Worm (Caenorhabditis elegans): Measurements from ENCODE around the gene srt-7.

srt-7 gene

ce11 chrV:3081471-3081870 is at the start of gene srt-7:
Gene srt-7 (plus strand): TSS chrV:3081771.
- no peak for TF ChIP-seq tab-1 (GFP tag; IDR thresholded peaks at IDR 0.05)
- no peak for TF ChIP-seq ztf-29 (GFP tag; IDR thresholded peaks at IDR 0.05)
- TF ChIP-seq ref-1 (GFP tag; conservative IDR thresholded peaks at IDR 0.05): no peak

ce11 chrV:3032343-3032742 is 49.2 kb upstream of the srt-7 start, which contains the start of gene irld-38:
Gene irld-38 (minus strand): TSS chrV:3032443.
- TF ChIP-seq ztf-23 (GFP tag; IDR thresholded peaks at IDR 0.05) (no peak), cog-1 (tag; optimal IDR thresholded peaks at IDR 0.05) (no peak), ztf-29 (GFP tag; IDR thresholded peaks at IDR 0.05) (no peak), med-1 (GFP tag; optimal IDR thresholded peaks at IDR 0.05; ENCODE audit: insufficient read depth) (no peak), tab-1 (GFP tag; IDR thresholded peaks at IDR 0.05) (no peak), flt-1 (GFP tag; IDR thresholded peaks at IDR 0.05) (no peak), klf-2 (GFP tag; conservative IDR thresholded peaks at IDR 0.05) (no peak), T22C8.4 (GFP tag; IDR thresholded peaks at IDR 0.05) (no peak), ref-1 (GFP tag; conservative IDR thresholded peaks at IDR 0.05) (no peak)

ce11 chrV:3034236-3034635 is 47.3 kb upstream of the srt-7 start, which contains the start of gene srw-8:
Gene srw-8 (minus strand): TSS chrV:3034336.
- TF ChIP-seq ref-1 (GFP tag; conservative IDR thresholded peaks at IDR 0.05) (no peak), med-1 (GFP tag; optimal IDR thresholded peaks at IDR 0.05; ENCODE audit: insufficient read depth) (no peak), tab-1 (GFP tag; IDR thresholded peaks at IDR 0.05) (no peak), ztf-29 (GFP tag; IDR thresholded peaks at IDR 0.05) (no peak), T22C8.4 (GFP tag; IDR thresholded peaks at IDR 0.05) (no peak), cog-1 (tag; optimal IDR thresholded peaks at IDR 0.05) (no peak), flt-1 (GFP tag; IDR thresholded peaks at IDR 0.05) (no peak), ztf-23 (GFP tag; IDR thresholded peaks at IDR 0.05) (no peak), klf-2 (GFP tag; conservative IDR thresholded peaks at IDR 0.05) (no peak)

ce11 chrV:3038058-3038457 is 43.5 kb upstream of the srt-7 start:
- TF ChIP-seq ztf-23 (GFP tag; IDR thresholded peaks at IDR 0.05): no peak
- no peak for TF ChIP-seq cog-1 (tag; optimal IDR thresholded peaks at IDR 0.05)
- TF ChIP-seq klf-2 (GFP tag; conservative IDR thresholded peaks at IDR 0.05): no peak
- TF ChIP-seq ztf-29 (GFP tag; IDR thresholded peaks at IDR 0.05): no peak
- no peak for TF ChIP-seq med-1 (GFP tag; optimal IDR thresholded peaks at IDR 0.05; ENCODE audit: insufficient read depth)
- no peak for TF ChIP-seq T22C8.4 (GFP tag; IDR thresholded peaks at IDR 0.05)
- no peak for TF ChIP-seq flt-1 (GFP tag; IDR thresholded peaks at IDR 0.05)
- no peak for TF ChIP-seq ref-1 (GFP tag; conservative IDR thresholded peaks at IDR 0.05)
- TF ChIP-seq tab-1 (GFP tag; IDR thresholded peaks at IDR 0.05): no peak

DNA sequence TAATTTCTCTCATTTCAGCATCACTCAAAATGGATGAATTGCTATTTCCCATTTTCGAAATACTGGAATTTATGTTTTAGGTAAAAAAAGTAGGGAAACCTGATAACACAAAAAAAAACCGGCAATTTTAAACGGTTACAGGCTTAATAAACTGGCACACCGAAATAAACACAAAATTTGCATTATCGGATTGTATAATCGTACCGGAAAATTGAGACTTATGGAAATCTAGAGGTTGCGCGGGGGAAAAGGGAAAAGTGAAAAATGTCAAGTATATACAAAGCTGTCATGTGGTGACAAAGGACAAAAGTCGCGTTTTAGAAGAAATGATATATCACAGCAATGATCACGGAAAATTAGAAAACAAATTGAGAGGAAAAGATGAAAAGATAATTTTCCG is 42.3 kb upstream of the srt-7 start, which contains the start of gene chpf-2:
chpf-2 (minus strand) TSS at position 101 of the 400 bp plus-strand sequence.
- TF ChIP-seq flt-1 (GFP tag; IDR thresholded peaks at IDR 0.05): no peak
- TF ChIP-seq ref-1 (GFP tag; conservative IDR thresholded peaks at IDR 0.05): no peak
- no peak for TF ChIP-seq tab-1 (GFP tag; IDR thresholded peaks at IDR 0.05)
- TF ChIP-seq T22C8.4 (GFP tag; IDR thresholded peaks at IDR 0.05): no peak
- no peak for TF ChIP-seq ztf-23 (GFP tag; IDR thresholded peaks at IDR 0.05)
- no peak for TF ChIP-seq med-1 (GFP tag; optimal IDR thresholded peaks at IDR 0.05; ENCODE audit: insufficient read depth)
- TF ChIP-seq cog-1 (tag; optimal IDR thresholded peaks at IDR 0.05): no peak
- no peak for TF ChIP-seq ztf-29 (GFP tag; IDR thresholded peaks at IDR 0.05)
- TF ChIP-seq klf-2 (GFP tag; conservative IDR thresholded peaks at IDR 0.05): no peak

DNA sequence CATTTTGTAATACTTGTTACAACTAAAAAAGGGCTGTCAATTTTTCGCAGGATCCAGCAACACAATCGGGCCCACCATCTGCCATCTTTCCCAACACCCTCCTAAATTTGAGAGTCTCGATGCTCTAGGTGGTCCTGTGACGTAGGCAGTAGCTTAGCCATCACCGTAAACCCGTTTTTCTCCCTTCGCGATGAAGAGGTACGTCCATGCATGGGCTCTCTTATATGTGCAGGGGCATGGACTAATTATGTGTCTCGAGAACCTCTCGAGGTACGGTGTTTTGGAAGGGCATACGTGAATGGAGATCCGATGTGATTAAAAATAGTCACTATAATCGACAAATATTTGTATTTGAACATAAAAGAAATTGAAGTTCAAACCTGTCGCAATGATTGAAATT is 40.6 kb upstream of the srt-7 start:
- TF ChIP-seq med-1 (GFP tag; optimal IDR thresholded peaks at IDR 0.05; ENCODE audit: insufficient read depth) (no peak), klf-2 (GFP tag; conservative IDR thresholded peaks at IDR 0.05) (no peak), ztf-23 (GFP tag; IDR thresholded peaks at IDR 0.05) (no peak), cog-1 (tag; optimal IDR thresholded peaks at IDR 0.05) (no peak), T22C8.4 (GFP tag; IDR thresholded peaks at IDR 0.05) (no peak), tab-1 (GFP tag; IDR thresholded peaks at IDR 0.05) (no peak), flt-1 (GFP tag; IDR thresholded peaks at IDR 0.05) (no peak), ztf-29 (GFP tag; IDR thresholded peaks at IDR 0.05) (no peak), ref-1 (GFP tag; conservative IDR thresholded peaks at IDR 0.05) (no peak)

DNA sequence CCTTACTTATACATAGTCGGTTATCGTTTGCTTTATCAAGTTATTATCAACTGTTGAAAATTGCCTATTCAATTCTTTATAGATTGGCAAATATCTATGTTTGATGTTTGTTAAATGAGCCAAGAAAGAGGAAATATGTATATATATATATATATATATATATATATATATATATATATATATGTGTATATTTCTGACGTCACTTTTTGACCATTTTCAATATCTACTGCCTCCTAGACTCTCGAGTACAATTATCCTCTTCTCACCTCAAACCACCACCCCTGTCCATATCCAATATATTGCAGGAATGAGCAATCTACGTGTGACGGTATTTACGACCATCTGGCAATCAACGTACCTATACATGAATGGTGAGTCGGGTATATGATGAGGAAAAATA is 36.7 kb upstream of the srt-7 start, which contains the start of gene F59D6.1:
F59D6.1 (plus strand) TSS at position 301 of the 400 bp plus-strand sequence.
- TF ChIP-seq ztf-23 (GFP tag; IDR thresholded peaks at IDR 0.05) (no peak), T22C8.4 (GFP tag; IDR thresholded peaks at IDR 0.05) (no peak), ref-1 (GFP tag; conservative IDR thresholded peaks at IDR 0.05) (no peak), tab-1 (GFP tag; IDR thresholded peaks at IDR 0.05) (no peak), ztf-29 (GFP tag; IDR thresholded peaks at IDR 0.05) (no peak), flt-1 (GFP tag; IDR thresholded peaks at IDR 0.05) (no peak), cog-1 (tag; optimal IDR thresholded peaks at IDR 0.05) (no peak), klf-2 (GFP tag; conservative IDR thresholded peaks at IDR 0.05) (no peak), med-1 (GFP tag; optimal IDR thresholded peaks at IDR 0.05; ENCODE audit: insufficient read depth) (no peak)

DNA sequence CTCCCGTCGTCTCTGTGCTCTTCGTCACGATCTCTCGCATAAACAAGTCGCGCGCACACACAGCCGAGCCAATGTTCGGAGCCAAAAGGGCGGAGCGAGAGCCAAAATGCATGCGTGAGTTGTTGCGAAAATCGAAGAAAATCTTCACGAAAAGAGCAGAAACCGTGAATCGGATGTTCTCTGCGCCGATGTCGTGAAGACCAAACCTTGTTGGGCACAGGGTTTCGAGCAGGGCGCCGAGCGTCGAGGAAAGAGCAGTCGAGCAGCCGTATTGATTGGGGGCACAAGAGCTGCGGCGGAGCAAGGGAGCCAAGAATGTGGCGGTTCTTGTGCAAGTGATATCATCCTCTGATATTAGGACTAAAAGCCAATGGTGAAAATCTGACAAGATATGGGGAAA is 35.2 kb upstream of the srt-7 start:
- no peak for TF ChIP-seq ztf-23 (GFP tag; IDR thresholded peaks at IDR 0.05)
- TF ChIP-seq ref-1 (GFP tag; conservative IDR thresholded peaks at IDR 0.05): no peak
- no peak for TF ChIP-seq klf-2 (GFP tag; conservative IDR thresholded peaks at IDR 0.05)
- TF ChIP-seq ztf-29 (GFP tag; IDR thresholded peaks at IDR 0.05): no peak
- TF ChIP-seq tab-1 (GFP tag; IDR thresholded peaks at IDR 0.05): no peak
- TF ChIP-seq T22C8.4 (GFP tag; IDR thresholded peaks at IDR 0.05): no peak
- TF ChIP-seq med-1 (GFP tag; optimal IDR thresholded peaks at IDR 0.05; ENCODE audit: insufficient read depth): no peak
- TF ChIP-seq flt-1 (GFP tag; IDR thresholded peaks at IDR 0.05): no peak
- no peak for TF ChIP-seq cog-1 (tag; optimal IDR thresholded peaks at IDR 0.05)

- no peak for TF ChIP-seq ztf-23 (GFP tag; IDR thresholded peaks at IDR 0.05)
- no peak for TF ChIP-seq med-1 (GFP tag; optimal IDR thresholded peaks at IDR 0.05; ENCODE audit: insufficient read depth)
- TF ChIP-seq klf-2 (GFP tag; conservative IDR thresholded peaks at IDR 0.05): no peak
- TF ChIP-seq flt-1 (GFP tag; IDR thresholded peaks at IDR 0.05): no peak
- TF ChIP-seq tab-1 (GFP tag; IDR thresholded peaks at IDR 0.05): no peak
- TF ChIP-seq cog-1 (tag; optimal IDR thresholded peaks at IDR 0.05): no peak
- no peak for TF ChIP-seq ztf-29 (GFP tag; IDR thresholded peaks at IDR 0.05)
- no peak for TF ChIP-seq ref-1 (GFP tag; conservative IDR thresholded peaks at IDR 0.05)
- no peak for TF ChIP-seq T22C8.4 (GFP tag; IDR thresholded peaks at IDR 0.05)
Measured at ce11 chrV:3054254-3054653, 27.3 kb upstream of the srt-7 start, which contains the start of gene C50H11.8. Gene C50H11.8 (plus strand): TSS chrV:3054554.

DNA sequence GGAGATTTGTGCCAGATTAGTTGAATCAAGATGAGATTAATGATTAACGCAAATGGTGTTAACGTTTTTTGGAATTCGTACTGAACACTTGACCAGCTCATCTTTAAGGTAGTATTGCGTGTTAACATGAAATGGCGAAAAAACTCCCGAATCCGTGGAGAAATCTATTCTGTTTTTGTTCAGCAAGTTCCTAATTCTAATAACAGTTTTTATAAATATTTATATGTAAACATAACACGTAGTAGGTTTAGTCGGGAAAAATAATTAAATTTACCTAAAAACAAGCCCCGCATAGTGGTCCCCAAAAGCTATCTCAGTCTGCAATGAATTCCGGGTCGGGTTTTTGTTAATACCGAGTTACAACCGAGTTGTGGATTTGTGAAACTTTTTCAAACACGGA is 22.6 kb upstream of the srt-7 start, which contains the start of gene str-244:
str-244 (minus strand) TSS at position 101 of the 400 bp plus-strand sequence.
- no peak for TF ChIP-seq T22C8.4 (GFP tag; IDR thresholded peaks at IDR 0.05)
- TF ChIP-seq ztf-29 (GFP tag; IDR thresholded peaks at IDR 0.05): no peak
- TF ChIP-seq ztf-23 (GFP tag; IDR thresholded peaks at IDR 0.05): no peak
- TF ChIP-seq ref-1 (GFP tag; conservative IDR thresholded peaks at IDR 0.05): no peak
- TF ChIP-seq klf-2 (GFP tag; conservative IDR thresholded peaks at IDR 0.05): no peak
- TF ChIP-seq flt-1 (GFP tag; IDR thresholded peaks at IDR 0.05): no peak
- no peak for TF ChIP-seq cog-1 (tag; optimal IDR thresholded peaks at IDR 0.05)
- TF ChIP-seq tab-1 (GFP tag; IDR thresholded peaks at IDR 0.05): no peak
- no peak for TF ChIP-seq med-1 (GFP tag; optimal IDR thresholded peaks at IDR 0.05; ENCODE audit: insufficient read depth)

All from whole organism, midembryonic.